Worm (Caenorhabditis elegans): ENCODE data around the gene mip-2.

ce11 chrV:13655202-13655764 is 16.5 kb downstream of the mip-2 start:
- TF ChIP-seq sptf-1 (tag; optimal IDR thresholded peaks at IDR 0.05): no peak
- TF ChIP-seq zag-1 (tag; optimal IDR thresholded peaks at IDR 0.05): no peak
- no peak for TF ChIP-seq nhr-28 (tag; optimal IDR thresholded peaks at IDR 0.05)
- peak; percentile 66 for TF ChIP-seq nhr-47 (tag; optimal IDR thresholded peaks at IDR 0.05)
- TF ChIP-seq unc-130 (tag; optimal IDR thresholded peaks at IDR 0.05): no peak
- TF ChIP-seq tlp-1 (tag; optimal IDR thresholded peaks at IDR 0.05): no peak
- TF ChIP-seq ztf-11 (tag; optimal IDR thresholded peaks at IDR 0.05): no peak
- no peak for TF ChIP-seq hlh-4 (tag; optimal IDR thresholded peaks at IDR 0.05)
- no peak for TF ChIP-seq nhr-12 (tag; optimal IDR thresholded peaks at IDR 0.05)
- no peak for TF ChIP-seq efl-3 (GFP tag; optimal IDR thresholded peaks at IDR 0.05)
- TF ChIP-seq lin-15B (tag; optimal IDR thresholded peaks at IDR 0.05): peak; percentile 19
- TF ChIP-seq jun-1 (tag; optimal IDR thresholded peaks at IDR 0.05): peak; percentile 67
- TF ChIP-seq nhr-237 (tag; optimal IDR thresholded peaks at IDR 0.05): no peak

Data from whole organism, L1 larva.